Worm (Caenorhabditis elegans): ENCODE measurements around the gene C07A4.2.

DNA sequence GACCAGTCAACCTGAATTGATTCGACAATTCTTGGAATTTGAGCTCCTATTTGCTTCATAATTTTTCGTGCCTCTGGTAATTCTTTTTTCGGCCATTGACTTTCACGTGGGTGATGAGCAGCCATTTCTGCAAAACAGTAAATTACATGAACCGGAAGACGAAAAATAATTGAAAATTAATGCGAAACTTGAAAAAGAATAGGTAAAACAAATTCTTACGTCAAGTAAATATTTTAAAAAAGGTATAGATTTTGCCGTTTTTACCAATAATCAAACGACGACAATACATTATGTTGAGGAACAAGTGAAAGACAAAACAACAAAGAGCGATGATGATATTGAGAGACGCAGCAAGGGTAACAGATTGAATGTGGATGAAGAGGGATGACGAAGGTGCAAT, 33.5 kb upstream of the C07A4.2 start, which contains the start of gene moc-1:
- TF ChIP-seq Y56A3A.18 (GFP tag; IDR thresholded peaks at IDR 0.05) (no peak), nfya-1 (tag; optimal IDR thresholded peaks at IDR 0.05; ENCODE audit: borderline replicate concordance, insufficient read depth) (no peak), unc-130 (GFP tag; optimal IDR thresholded peaks at IDR 0.05) (no peak), F37B4.10 (GFP tag; IDR thresholded peaks at IDR 0.05) (no peak), ceh-91 (GFP tag; IDR thresholded peaks at IDR 0.05) (no peak), lin-26 (GFP tag; IDR thresholded peaks at IDR 0.05) (no peak), gei-17 (GFP tag; optimal IDR thresholded peaks at IDR 0.05) (no peak)
